Worm (Caenorhabditis elegans) whole organism, L1 larva: ENCODE results near the gene ZK470.14.

ENCODE experiments used
- C04F5.9 ChIP-seq: sonication (generic microtip); optimal IDR thresholded peaks from 2 replicates; lab custom pipeline; 2016; ENCODE audit warnings: missing genetic modification characterization, missing compliant biosample characterization
- C16A3.4 ChIP-seq: fragments of 150-350 bp; optimal IDR thresholded peaks from 2 replicates; lab custom pipeline; 2014; ENCODE audit warnings: missing biosample characterization, missing genetic modification characterization
- C34B4.2 ChIP-seq: sonication (generic microtip); optimal IDR thresholded peaks from 2 replicates; lab custom pipeline; 2017; ENCODE audit warnings: mild to moderate bottlenecking, missing genetic modification characterization, missing compliant biosample characterization
- Y116A8C.19 ChIP-seq: sonication (generic microtip); optimal IDR thresholded peaks from 2 replicates; lab custom pipeline; 2016; ENCODE audit warnings: missing compliant biosample characterization, missing genetic modification characterization, borderline replicate concordance
- alr-1 ChIP-seq: fragments of 200-800 bp; sonication (Bioruptor generic); optimal IDR thresholded peaks from 2 replicates; lab custom pipeline; 2018; ENCODE audit warnings: borderline replicate concordance, mild to moderate bottlenecking, missing genetic modification characterization, missing compliant biosample characterization
- aly-2 ChIP-seq: fragments of 150-350 bp; optimal IDR thresholded peaks from 2 replicates; lab custom pipeline; 2014; ENCODE audit warnings: missing biosample characterization, missing genetic modification characterization
- ama-1 ChIP-seq: fragments of 150-350 bp; optimal IDR thresholded peaks from 2 replicates; lab custom pipeline; 2014
- ceh-63 ChIP-seq: fragments of 200-800 bp; sonication (Bioruptor generic); optimal IDR thresholded peaks from 2 replicates; lab custom pipeline; 2018; ENCODE audit warnings: mild to moderate bottlenecking, missing genetic modification characterization, missing compliant biosample characterization
- ceh-8 ChIP-seq: fragments of 200-800 bp; sonication (Bioruptor generic); optimal IDR thresholded peaks from 2 replicates; lab custom pipeline; 2018; ENCODE audit warnings: mild to moderate bottlenecking, missing genetic modification characterization, moderate library complexity, missing compliant biosample characterization
- ceh-82 ChIP-seq, 3 experiments: fragments of 150-350 bp in 1 of 3; sonication (generic microtip) in 2 of 3; optimal IDR thresholded peaks; 2 replicates each; lab custom pipeline; 2014 to 2017; ENCODE audit warnings: missing biosample characterization in 3 of 3, missing genetic modification characterization in 3 of 3
- ceh-88 ChIP-seq: fragments of 200-800 bp; sonication (Bioruptor generic); IDR thresholded peaks from 2 replicates; pipeline ENCODE4 v1.3.6; 2022; ENCODE audit warnings: missing genetic modification characterization, missing compliant biosample characterization
- ceh-90 ChIP-seq: sonication (generic microtip); optimal IDR thresholded peaks from 2 replicates; lab custom pipeline; 2016; ENCODE audit warnings: missing genetic modification characterization, missing compliant biosample characterization
- dpl-1 ChIP-seq, 3 experiments: fragments of 150-350 bp in 2 of 3; sonication (generic microtip) in 1 of 3; optimal IDR thresholded peaks; 2 replicates each; lab custom pipeline; 2014 to 2017; ENCODE audit warnings: missing biosample characterization in 3 of 3, missing genetic modification characterization in 3 of 3, missing genetic modification reagents in 3 of 3
- efl-1 ChIP-seq, 4 experiments: fragments of 150-350 bp; optimal IDR thresholded peaks in 3 of 4; peaks in 1 of 4; 1 replicate in 1 of 4; 2 replicates in 3 of 4; lab custom pipeline; 2014; ENCODE audit warnings: missing biosample characterization in 2 of 4, missing genetic modification characterization in 2 of 4, missing genetic modification reagents in 2 of 4
- elt-2 ChIP-seq: sonication (generic microtip); optimal IDR thresholded peaks from 2 replicates; lab custom pipeline; 2016; ENCODE audit warnings: missing genetic modification characterization, mild to moderate bottlenecking, inconsistent platforms, missing compliant biosample characterization, missing genetic modification reagents
- elt-3 ChIP-seq, 6 experiments: fragments of 150-350 bp in 1 of 6; sonication (generic microtip); optimal IDR thresholded peaks; 2 replicates each; lab custom pipeline; 2017 to 2018; ENCODE audit warnings: missing biosample characterization in 6 of 6, missing genetic modification characterization in 6 of 6, inconsistent platforms in 1 of 6
- ets-5 ChIP-seq: fragments of 200-800 bp; sonication (Bioruptor generic); IDR thresholded peaks from 2 replicates; pipeline ENCODE4 v1.3.6; 2022; ENCODE audit warnings: missing genetic modification characterization, missing compliant biosample characterization
- fkh-10 ChIP-seq: sonication (generic microtip); optimal IDR thresholded peaks from 2 replicates; lab custom pipeline; 2017; ENCODE audit warnings: missing biosample characterization, missing genetic modification reagents, missing genetic modification characterization
- fkh-4 ChIP-seq: sonication (generic microtip); optimal IDR thresholded peaks from 2 replicates; lab custom pipeline; 2016; ENCODE audit warnings: missing compliant biosample characterization, missing genetic modification characterization, borderline replicate concordance
- fkh-8 ChIP-seq: sonication (generic microtip); optimal IDR thresholded peaks from 2 replicates; lab custom pipeline; 2016; ENCODE audit warnings: mild to moderate bottlenecking, missing genetic modification characterization, missing compliant biosample characterization
- hlh-17 ChIP-seq: fragments of 200-800 bp; sonication (Bioruptor generic); optimal IDR thresholded peaks from 2 replicates; lab custom pipeline; 2018; ENCODE audit warnings: missing genetic modification characterization, mild to moderate bottlenecking, missing compliant biosample characterization, moderate library complexity, borderline replicate concordance
- hlh-4 ChIP-seq: sonication (generic microtip); optimal IDR thresholded peaks from 2 replicates; lab custom pipeline; 2016; ENCODE audit warnings: mild to moderate bottlenecking, missing genetic modification characterization, missing compliant biosample characterization
- hpl-2 ChIP-seq: fragments of 150-350 bp; optimal IDR thresholded peaks from 2 replicates; lab custom pipeline; 2014; ENCODE audit warnings: missing biosample characterization, missing genetic modification reagents, missing genetic modification characterization
- lin-14 ChIP-seq: fragments of 200-800 bp; sonication (Bioruptor generic); optimal IDR thresholded peaks from 2 replicates; lab custom pipeline; 2018; ENCODE audit warnings: mild to moderate bottlenecking, missing genetic modification characterization, moderate library complexity, missing compliant biosample characterization
- lin-15B ChIP-seq: fragments of 150-350 bp; sonication (generic microtip); optimal IDR thresholded peaks from 3 replicates; lab custom pipeline; 2014; ENCODE audit warnings: missing biosample characterization, missing genetic modification characterization
- lin-35 ChIP-seq, 2 experiments: fragments of 150-350 bp; optimal IDR thresholded peaks; 2 replicates each; lab custom pipeline; 2014; ENCODE audit warnings: missing biosample characterization in 2 of 2, missing genetic modification characterization in 2 of 2, missing genetic modification reagents in 2 of 2
- lin-39 ChIP-seq: fragments of 150-350 bp; optimal IDR thresholded peaks from 2 replicates; lab custom pipeline; 2014; ENCODE audit warnings: missing biosample characterization, missing genetic modification reagents, missing genetic modification characterization
- lir-3 ChIP-seq: sonication (generic microtip); optimal IDR thresholded peaks from 2 replicates; lab custom pipeline; 2016; ENCODE audit warnings: mild to moderate bottlenecking, missing genetic modification characterization, moderate library complexity, missing compliant biosample characterization; ENCODE audit not compliant: poor library complexity
- lsy-2 ChIP-seq, 2 experiments: fragments of 150-350 bp; optimal IDR thresholded peaks; 2 replicates each; lab custom pipeline; 2014; ENCODE audit warnings: missing biosample characterization in 2 of 2, missing genetic modification characterization in 2 of 2
- mep-1 ChIP-seq: fragments of 150-350 bp; optimal IDR thresholded peaks from 2 replicates; lab custom pipeline; 2014; ENCODE audit warnings: missing biosample characterization, missing genetic modification characterization
- nhr-11 ChIP-seq: fragments of 150-350 bp; optimal IDR thresholded peaks from 2 replicates; lab custom pipeline; 2014; ENCODE audit warnings: missing biosample characterization, missing genetic modification characterization
- nhr-12 ChIP-seq: sonication (generic microtip); optimal IDR thresholded peaks from 2 replicates; lab custom pipeline; 2017; ENCODE audit warnings: missing biosample characterization, missing genetic modification characterization
- nhr-19 ChIP-seq: fragments of 200-800 bp; sonication (Bioruptor generic); conservative IDR thresholded peaks from 2 replicates; pipeline ENCODE4 v1.3.6; 2022; ENCODE audit warnings: missing genetic modification characterization, missing compliant biosample characterization
- nhr-237 ChIP-seq: fragments of 150-350 bp; optimal IDR thresholded peaks from 2 replicates; lab custom pipeline; 2014; ENCODE audit warnings: missing biosample characterization, missing genetic modification characterization
- nhr-47 ChIP-seq: sonication (generic microtip); optimal IDR thresholded peaks from 2 replicates; lab custom pipeline; 2016; ENCODE audit warnings: mild to moderate bottlenecking, missing genetic modification characterization, moderate library complexity, missing compliant biosample characterization
- nhr-76 ChIP-seq: sonication (generic microtip); optimal IDR thresholded peaks from 2 replicates; lab custom pipeline; 2017; ENCODE audit warnings: missing biosample characterization, missing genetic modification characterization
- nhr-84 ChIP-seq: sonication (generic microtip); optimal IDR thresholded peaks from 2 replicates; lab custom pipeline; 2017; ENCODE audit warnings: missing biosample characterization, missing genetic modification characterization
- pax-3 ChIP-seq: fragments of 200-800 bp; sonication (Bioruptor generic); optimal IDR thresholded peaks from 2 replicates; lab custom pipeline; 2018; ENCODE audit warnings: mild to moderate bottlenecking, missing genetic modification characterization, moderate library complexity, missing compliant biosample characterization
- skn-1 ChIP-seq: fragments of 150-350 bp; optimal IDR thresholded peaks from 2 replicates; lab custom pipeline; 2014; ENCODE audit warnings: missing biosample characterization, missing genetic modification characterization
- snpc-4 ChIP-seq: fragments of 150-350 bp; optimal IDR thresholded peaks from 2 replicates; lab custom pipeline; 2014; ENCODE audit warnings: missing biosample characterization, missing genetic modification characterization
- snu-23 ChIP-seq: sonication (generic microtip); optimal IDR thresholded peaks from 2 replicates; lab custom pipeline; 2016; ENCODE audit warnings: missing genetic modification characterization, missing compliant biosample characterization
- sox-4 ChIP-seq: sonication (generic microtip); optimal IDR thresholded peaks from 2 replicates; lab custom pipeline; 2016; ENCODE audit warnings: missing genetic modification characterization, missing compliant biosample characterization
- sptf-1 ChIP-seq: fragments of 150-350 bp; optimal IDR thresholded peaks from 2 replicates; lab custom pipeline; 2014; ENCODE audit warnings: missing biosample characterization, missing genetic modification characterization
- sup-37 ChIP-seq: fragments of 200-800 bp; sonication (Bioruptor generic); optimal IDR thresholded peaks from 2 replicates; lab custom pipeline; 2018; ENCODE audit warnings: mild to moderate bottlenecking, missing genetic modification characterization, missing compliant biosample characterization
- swsn-7 ChIP-seq: sonication (generic microtip); optimal IDR thresholded peaks from 2 replicates; lab custom pipeline; 2016; ENCODE audit warnings: missing genetic modification characterization, missing compliant biosample characterization
- tlp-1 ChIP-seq: fragments of 150-350 bp; optimal IDR thresholded peaks from 2 replicates; lab custom pipeline; 2014; ENCODE audit warnings: missing biosample characterization, missing genetic modification characterization
- unc-130 ChIP-seq: fragments of 150-350 bp; optimal IDR thresholded peaks from 2 replicates; lab custom pipeline; 2017; ENCODE audit warnings: missing biosample characterization, missing genetic modification characterization, inconsistent platforms
- unc-62 ChIP-seq: fragments of 150-350 bp; optimal IDR thresholded peaks from 2 replicates; lab custom pipeline; 2014; ENCODE audit warnings: missing biosample characterization, missing genetic modification reagents, missing genetic modification characterization
- xbp-1 ChIP-seq: sonication (generic microtip); optimal IDR thresholded peaks from 2 replicates; lab custom pipeline; 2016; ENCODE audit warnings: missing genetic modification characterization, missing compliant biosample characterization
- zag-1 ChIP-seq: fragments of 150-350 bp; optimal IDR thresholded peaks from 2 replicates; lab custom pipeline; 2014; ENCODE audit warnings: missing biosample characterization, missing genetic modification characterization
- zip-4 ChIP-seq: fragments of 200-800 bp; sonication (Bioruptor generic); optimal IDR thresholded peaks from 2 replicates; lab custom pipeline; 2018; ENCODE audit warnings: mild to moderate bottlenecking, missing genetic modification characterization, moderate library complexity, missing compliant biosample characterization
- ztf-4 ChIP-seq: fragments of 150-350 bp; optimal IDR thresholded peaks from 2 replicates; lab custom pipeline; 2014; ENCODE audit warnings: missing biosample characterization, missing genetic modification characterization

ZK470.14 gene

DNA sequence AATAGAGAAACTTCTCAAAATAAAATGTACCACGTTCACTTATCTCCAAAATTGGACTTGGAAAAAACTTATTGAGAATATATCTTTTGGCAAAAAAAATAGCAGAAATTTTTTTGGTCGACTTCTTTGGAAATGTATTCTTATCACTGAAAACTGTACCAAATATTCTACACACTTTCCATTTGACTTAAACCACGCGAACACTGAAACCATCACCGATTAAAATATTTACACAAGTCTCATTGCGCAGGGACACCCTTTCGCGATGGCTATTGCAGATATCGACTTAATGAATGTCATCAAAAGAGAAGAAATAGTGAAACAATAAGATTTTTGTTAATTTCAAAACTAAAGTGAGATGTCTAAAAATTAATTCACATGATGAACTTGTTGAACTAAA is 41.2 kb downstream of the ZK470.14 start (continued):
- TF ChIP-seq ceh-82 (tag; optimal IDR thresholded peaks at IDR 0.05; lab: Kevin White, UChicago) (peak in 2 of 3 experiments; percentile 23 to 60), ceh-63 (no peak), aly-2 (tag; lab: Kevin White, UChicago) (no peak), nhr-11 (tag; lab: Kevin White, UChicago) (no peak), nhr-19 (no peak; the same call in 1 of the 2 replicates), snpc-4 (tag; lab: Kevin White, UChicago) (no peak), lin-35 (GFP tag; optimal IDR thresholded peaks at IDR 0.05; lab: Kevin White, UChicago) (peak in 1 of 2 experiments; percentile 75), skn-1 (tag; lab: Kevin White, UChicago) (peak; percentile 27), zag-1 (no peak), nhr-237 (tag; lab: Kevin White, UChicago) (no peak), elt-2 (tag; lab: Kevin White, UChicago) (peak; percentile 40), lin-14 (GFP tag; lab: Kevin White, UChicago) (no peak), fkh-8 (peak; percentile 50), efl-1 (optimal IDR thresholded peaks at IDR 0.05; lab: Kevin White, UChicago) (peak in 1 of 2 experiments; percentile 22), efl-1 (GFP tag; optimal IDR thresholded peaks at IDR 0.05 in 1 of 2; lab: Kevin White, UChicago) (peak in 1 of 2 experiments; percentile 42), unc-62 (GFP tag; lab: Kevin White, UChicago) (no peak), tlp-1 (tag; lab: Kevin White, UChicago) (no peak), lin-39 (tag; lab: Kevin White, UChicago) (no peak), nhr-12 (tag; lab: Kevin White, UChicago) (no peak), ets-5 (GFP tag; lab: Robert Waterston, UW) (no peak), elt-3 (tag; optimal IDR thresholded peaks at IDR 0.05; lab: Kevin White, UChicago) (peak in 2 of 6 experiments; percentile 47 to 52), dpl-1 (GFP tag; optimal IDR thresholded peaks at IDR 0.05; lab: Kevin White, UChicago) (peak in 1 of 3 experiments; percentile 1), fkh-4 (tag; lab: Kevin White, UChicago) (no peak), pax-3 (tag; lab: Kevin White, UChicago) (peak; percentile 5), hlh-4 (tag; lab: Kevin White, UChicago) (no peak), sptf-1 (no peak), ztf-4 (tag; lab: Kevin White, UChicago) (no peak), lsy-2 (tag; optimal IDR thresholded peaks at IDR 0.05; lab: Kevin White, UChicago) (peak in 1 of 2 experiments; percentile 17), hlh-17 (no peak), ceh-90 (tag; lab: Kevin White, UChicago) (no peak), snu-23 (GFP tag; lab: Kevin White, UChicago) (no peak), alr-1 (tag; lab: Kevin White, UChicago) (no peak), hpl-2 (GFP tag; lab: Kevin White, UChicago) (no peak), sox-4 (tag; lab: Kevin White, UChicago) (no peak), lin-15B (no peak)
- TF ChIP-seq, all 84 proteins: peak for 17

DNA sequence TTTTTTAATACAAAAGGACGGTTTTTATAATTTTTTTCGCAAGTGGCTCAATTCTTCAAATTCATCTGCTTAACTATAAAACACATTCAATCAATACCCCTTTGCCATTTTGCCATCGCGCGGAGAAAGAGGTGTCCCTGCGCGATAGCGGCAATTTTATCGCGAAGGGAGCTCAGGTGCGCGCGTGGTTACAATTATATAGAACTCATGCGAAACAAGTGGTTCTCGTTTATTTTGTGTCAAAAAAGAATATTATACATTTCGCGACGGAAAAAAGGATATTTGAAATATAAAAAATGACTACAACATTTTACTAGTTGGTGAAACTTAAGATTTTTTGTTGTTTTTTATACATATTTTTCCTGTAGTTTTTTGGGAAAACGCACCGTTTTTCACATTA is 41.9 kb downstream of the ZK470.14 start:
- peak; percentile 99 for TF ChIP-seq C16A3.4 (tag; lab: Kevin White, UChicago)
- peak; percentile 95 for TF ChIP-seq unc-130
- peak; percentile 99 for TF ChIP-seq lin-14 (GFP tag; lab: Kevin White, UChicago)
- peak; percentile 100 for TF ChIP-seq mep-1 (tag; lab: Kevin White, UChicago)
- peak; percentile 100 for TF ChIP-seq sox-4 (tag; lab: Kevin White, UChicago)
- TF ChIP-seq Y116A8C.19 (tag; lab: Kevin White, UChicago): peak; percentile 42
- peak; percentile 98 for TF ChIP-seq ceh-88 (GFP tag; lab: Robert Waterston, UW)
- TF ChIP-seq zip-4 (GFP tag; lab: Kevin White, UChicago): peak; percentile 96
- TF ChIP-seq nhr-84 (tag; lab: Kevin White, UChicago): no peak
- TF ChIP-seq ceh-82 (tag; optimal IDR thresholded peaks at IDR 0.05; lab: Kevin White, UChicago): peak; percentile 99 to 100 (median 100)
- TF ChIP-seq lin-35 (GFP tag; optimal IDR thresholded peaks at IDR 0.05; lab: Kevin White, UChicago): peak; percentile 72 to 91
- no peak for TF ChIP-seq tlp-1 (tag; lab: Kevin White, UChicago)
- peak; percentile 98 for TF ChIP-seq sup-37
- peak; percentile 98 for TF ChIP-seq xbp-1 (tag; lab: Kevin White, UChicago)
- peak; percentile 96 for TF ChIP-seq C04F5.9 (tag; lab: Kevin White, UChicago)
- peak; percentile 88 for TF ChIP-seq ceh-63
- peak; percentile 27 for TF ChIP-seq ama-1 (lab: Kevin White, UChicago)
- TF ChIP-seq nhr-76 (tag; lab: Kevin White, UChicago): peak; percentile 95
- peak; percentile 94 for TF ChIP-seq lir-3 (tag; lab: Kevin White, UChicago)
- TF ChIP-seq fkh-10 (GFP tag; lab: Kevin White, UChicago): peak; percentile 100
- peak; percentile 99 for TF ChIP-seq swsn-7 (tag; lab: Kevin White, UChicago)
- TF ChIP-seq C34B4.2 (tag; lab: Kevin White, UChicago): peak; percentile 33
- TF ChIP-seq nhr-47: peak; percentile 100
- peak; percentile 100 for TF ChIP-seq ceh-8 (GFP tag; lab: Kevin White, UChicago)
